Fruit fly (Drosophila melanogaster): ENCODE data around the gene Archease.

Gene Archease

DNA sequence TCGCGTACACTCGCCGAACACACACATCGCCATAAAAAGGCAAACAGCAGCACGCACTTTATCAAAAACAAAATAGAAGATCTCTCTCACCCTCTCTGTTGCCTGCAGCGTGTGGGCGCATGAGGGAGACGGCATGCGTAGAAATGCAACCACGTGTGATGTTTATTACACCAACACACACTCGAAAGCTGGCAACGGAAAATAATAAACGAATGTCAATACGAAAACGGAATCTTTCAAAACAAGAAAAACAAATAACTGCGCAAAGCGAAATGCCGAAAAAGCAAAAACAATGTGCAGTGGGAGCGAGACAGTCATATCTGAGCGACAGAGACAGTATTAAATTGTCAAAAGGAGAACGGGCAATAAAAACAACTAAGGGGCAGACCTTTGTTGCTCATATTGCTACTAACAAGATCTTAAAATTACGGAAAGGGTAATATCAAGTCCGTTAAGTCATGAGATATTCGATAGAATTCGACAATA is 49.4 kb downstream of the Archease start (continued):
- TF ChIP-seq pb (GFP tag; optimal IDR thresholded peaks at IDR 0.05): peak; percentile 87
- peak; percentile 76 for TF ChIP-seq scrt (GFP tag; optimal IDR thresholded peaks at IDR 0.05)
- no peak for TF ChIP-seq slbo (GFP tag; IDR thresholded peaks at IDR 0.05)
- TF ChIP-seq CG10209 (GFP tag; optimal IDR thresholded peaks at IDR 0.05): peak; percentile 90
- no peak for TF ChIP-seq tgo (GFP tag; IDR thresholded peaks at IDR 0.05)
- TF ChIP-seq chinmo (GFP tag; IDR thresholded peaks at IDR 0.05; ENCODE audit: partially characterized antibody): no peak
- peak; percentile 67 for TF ChIP-seq p53 (GFP tag; optimal IDR thresholded peaks at IDR 0.05)
- peak; percentile 77 for TF ChIP-seq CG31365 (tag; optimal IDR thresholded peaks at IDR 0.05)
- TF ChIP-seq Abd-B (GFP tag; optimal IDR thresholded peaks at IDR 0.05): peak; percentile 54
- TF ChIP-seq CG16815 (GFP tag; optimal IDR thresholded peaks at IDR 0.05): no peak
- no peak for TF ChIP-seq Dbx (GFP tag; IDR thresholded peaks at IDR 0.05)
- TF ChIP-seq Hey (tag; optimal IDR thresholded peaks at IDR 0.05): peak; percentile 88
- peak; percentile 16 for TF ChIP-seq CG1602 (GFP tag; optimal IDR thresholded peaks at IDR 0.05)
- no peak for TF ChIP-seq Awh (GFP tag; IDR thresholded peaks at IDR 0.05)
- peak in 1 of 2 experiments; percentile 31 for TF ChIP-seq crp (GFP tag; optimal IDR thresholded peaks at IDR 0.05)
- TF ChIP-seq CG18764 (GFP tag; optimal IDR thresholded peaks at IDR 0.05): peak; percentile 72
- TF ChIP-seq Meics (GFP tag; optimal IDR thresholded peaks at IDR 0.05): peak; percentile 67
- TF ChIP-seq CG31441 (GFP tag; IDR thresholded peaks at IDR 0.05): no peak
- TF ChIP-seq MTF-1 (GFP tag; optimal IDR thresholded peaks at IDR 0.05; ENCODE audit: borderline replicate concordance): peak; percentile 90
- TF ChIP-seq Vsx1 (GFP tag; optimal IDR thresholded peaks at IDR 0.05): peak; percentile 89
- peak; percentile 83 for TF ChIP-seq CG9727 (GFP tag; optimal IDR thresholded peaks at IDR 0.05)
- TF ChIP-seq CG30020 (tag; optimal IDR thresholded peaks at IDR 0.05): peak; percentile 14
- peak in 1 of 2 experiments; percentile 96 for TF ChIP-seq tll (GFP tag; optimal IDR thresholded peaks at IDR 0.05)
- peak; percentile 94 for TF ChIP-seq CG10543 (GFP tag; optimal IDR thresholded peaks at IDR 0.05)
- no peak for TF ChIP-seq gsb (GFP tag; IDR thresholded peaks at IDR 0.05)
- TF ChIP-seq Neu2 (GFP tag; optimal IDR thresholded peaks at IDR 0.05; ENCODE audit: borderline replicate concordance): peak; percentile 69
- peak; percentile 45 to 48 for TF ChIP-seq chif (GFP tag; optimal IDR thresholded peaks at IDR 0.05)
- TF ChIP-seq grn (GFP tag; optimal IDR thresholded peaks at IDR 0.05): peak; percentile 75
- TF ChIP-seq dm (GFP tag; optimal IDR thresholded peaks at IDR 0.05): peak; percentile 96
- peak; percentile 24 for TF ChIP-seq CG11504 (tag; optimal IDR thresholded peaks at IDR 0.05)
- no peak for TF ChIP-seq Mrtf (GFP tag; IDR thresholded peaks at IDR 0.05)
- no peak for TF ChIP-seq CG15269 (tag; optimal IDR thresholded peaks at IDR 0.05)
- peak in 1 of 3 experiments; percentile 89 for TF ChIP-seq Stat92E (GFP tag; optimal IDR thresholded peaks at IDR 0.05)
- TF ChIP-seq CG16813 (GFP tag; IDR thresholded peaks at IDR 0.05; ENCODE audit: partially characterized antibody): no peak
- TF ChIP-seq hbn (GFP tag; IDR thresholded peaks at IDR 0.05; ENCODE audit: partially characterized antibody): no peak
- peak; percentile 61 for TF ChIP-seq Spps (tag; optimal IDR thresholded peaks at IDR 0.05)
- TF ChIP-seq repo (GFP tag; optimal IDR thresholded peaks at IDR 0.05): peak; percentile 60
- TF ChIP-seq gsb-n (tag; optimal IDR thresholded peaks at IDR 0.05): peak; percentile 81
- TF ChIP-seq NC2α (GFP tag; optimal IDR thresholded peaks at IDR 0.05): peak; percentile 94
- TF ChIP-seq CG4360 (GFP tag; IDR thresholded peaks at IDR 0.05): no peak
- TF ChIP-seq CG3407 (GFP tag; optimal IDR thresholded peaks at IDR 0.05): peak; percentile 92
- peak; percentile 1 for TF ChIP-seq CG4282 (GFP tag; optimal IDR thresholded peaks at IDR 0.05)
- no peak for TF ChIP-seq CG42726 (GFP tag; IDR thresholded peaks at IDR 0.05; ENCODE audit: partially characterized antibody)
- no peak for TF ChIP-seq bbx (GFP tag; IDR thresholded peaks at IDR 0.05; ENCODE audit: partially characterized antibody)
- no peak for TF ChIP-seq unc-4 (GFP tag; IDR thresholded peaks at IDR 0.05; ENCODE audit: partially characterized antibody)
- peak; percentile 81 for TF ChIP-seq CG6254 (GFP tag; optimal IDR thresholded peaks at IDR 0.05)
- TF ChIP-seq CG7786 (GFP tag; optimal IDR thresholded peaks at IDR 0.05): peak; percentile 66
- no peak for TF ChIP-seq Bgb (GFP tag; IDR thresholded peaks at IDR 0.05; ENCODE audit: partially characterized antibody)
- peak; percentile 11 for TF ChIP-seq emc (GFP tag; optimal IDR thresholded peaks at IDR 0.05)
